Fruit fly (Drosophila melanogaster): Measurements from ENCODE around the gene CG13606.
A peak's percentile ranks its signal among the peaks of the same experiment; 100 is the strongest.

The CG13606 gene

dm6 chr3R:24226744-24227143 lies 54.3 kb downstream of the CG13606 start, which contains the start of the genes Spps and CG13609 (continued):
- no peak for TF ChIP-seq CG8281 (tag; optimal IDR thresholded peaks at IDR 0.05)
- no peak for TF ChIP-seq PHDP (tag; optimal IDR thresholded peaks at IDR 0.05)
- TF ChIP-seq Awh (GFP tag; IDR thresholded peaks at IDR 0.05) = no peak
- TF ChIP-seq D (optimal IDR thresholded peaks at IDR 0.05) = no peak
- TF ChIP-seq D (GFP tag; optimal IDR thresholded peaks at IDR 0.05) = no peak
- no peak for TF ChIP-seq Tbp (GFP tag; optimal IDR thresholded peaks at IDR 0.05)
- no peak for TF ChIP-seq hth (optimal IDR thresholded peaks at IDR 0.05)
- peak; percentile 3 for TF ChIP-seq CG3281 (GFP tag; optimal IDR thresholded peaks at IDR 0.05)
- no peak for TF ChIP-seq Vsx1 (GFP tag; optimal IDR thresholded peaks at IDR 0.05)
- peak; percentile 28; the same call in 1 of the 2 replicates for TF ChIP-seq ranshi (GFP tag; IDR thresholded peaks at IDR 0.05)
- no peak for TF ChIP-seq Oli (tag; optimal IDR thresholded peaks at IDR 0.05)
- TF ChIP-seq unc-4 (GFP tag; IDR thresholded peaks at IDR 0.05; ENCODE audit: partially characterized antibody) = peak; percentile 83
- TF ChIP-seq gsb-n (tag; optimal IDR thresholded peaks at IDR 0.05) = no peak
- no peak for TF ChIP-seq Antp (GFP tag; optimal IDR thresholded peaks at IDR 0.05)
- TF ChIP-seq CG3847 (GFP tag; IDR thresholded peaks at IDR 0.05) = peak; percentile 47
- no peak for TF ChIP-seq CG13296 (GFP tag; optimal IDR thresholded peaks at IDR 0.05)
- no peak for TF ChIP-seq CG18476 (GFP tag; optimal IDR thresholded peaks at IDR 0.05)
- no peak for TF ChIP-seq prd (optimal IDR thresholded peaks at IDR 0.05)
- TF ChIP-seq prd (GFP tag; IDR thresholded peaks at IDR 0.05) = no peak
- TF ChIP-seq HLH54F (GFP tag; optimal IDR thresholded peaks at IDR 0.05) = no peak
- TF ChIP-seq cg (GFP tag; optimal IDR thresholded peaks at IDR 0.05) = no peak
- peak; percentile 53; the same call in 1 of the 2 replicates for TF ChIP-seq CG9932 (GFP tag; IDR thresholded peaks at IDR 0.05)
- TF ChIP-seq Sox102F (GFP tag; optimal IDR thresholded peaks at IDR 0.05) = no peak
- no peak for TF ChIP-seq tin (GFP tag; optimal IDR thresholded peaks at IDR 0.05)
- TF ChIP-seq Mad (GFP tag; optimal IDR thresholded peaks at IDR 0.05) = no peak
- TF ChIP-seq CG9609 (GFP tag; optimal IDR thresholded peaks at IDR 0.05) = peak; percentile 3
- TF ChIP-seq Hand (GFP tag; optimal IDR thresholded peaks at IDR 0.05) = no peak
- TF ChIP-seq HmgD (GFP tag; optimal IDR thresholded peaks at IDR 0.05) = peak; percentile 18
- TF ChIP-seq gcm2 (GFP tag; optimal IDR thresholded peaks at IDR 0.05) = no peak
- no peak for TF ChIP-seq disco-r (GFP tag; optimal IDR thresholded peaks at IDR 0.05)
- peak; percentile 36 for TF ChIP-seq CG6272 (GFP tag; IDR thresholded peaks at IDR 0.05)
- TF ChIP-seq CG1832 (GFP tag; optimal IDR thresholded peaks at IDR 0.05) = no peak
- TF ChIP-seq bigmax (GFP tag; optimal IDR thresholded peaks at IDR 0.05) = no peak
- no peak for TF ChIP-seq oc (tag; optimal IDR thresholded peaks at IDR 0.05)
- TF ChIP-seq ac (GFP tag; optimal IDR thresholded peaks at IDR 0.05) = no peak
- peak; percentile 40 for TF ChIP-seq grau (tag; optimal IDR thresholded peaks at IDR 0.05)
- 0 out of 3 replicates have a peak, but pooled peaks have one; percentile 53 for TF ChIP-seq Dbx (GFP tag; IDR thresholded peaks at IDR 0.05)
- no peak for TF ChIP-seq Fer3 (tag; optimal IDR thresholded peaks at IDR 0.05)
- no peak for TF ChIP-seq en (GFP tag; optimal IDR thresholded peaks at IDR 0.05)
- no peak for TF ChIP-seq maf-S (GFP tag; optimal IDR thresholded peaks at IDR 0.05)
- no peak for TF ChIP-seq Oaz (GFP tag; IDR thresholded peaks at IDR 0.05)
- no peak for TF ChIP-seq CG7357 (GFP tag; IDR thresholded peaks at IDR 0.05)
- peak; percentile 45 for TF ChIP-seq ERR (GFP tag; optimal IDR thresholded peaks at IDR 0.05)
- no peak for TF ChIP-seq CG15601 (tag; optimal IDR thresholded peaks at IDR 0.05)
- no peak for TF ChIP-seq CG6689 (GFP tag; IDR thresholded peaks at IDR 0.05)
- no peak for TF ChIP-seq ro (GFP tag; IDR thresholded peaks at IDR 0.05)
- peak; percentile 47; the same call in 1 of the 2 replicates for TF ChIP-seq sob (GFP tag; IDR thresholded peaks at IDR 0.05)
- TF ChIP-seq CTCF (GFP tag; optimal IDR thresholded peaks at IDR 0.05) = no peak
- TF ChIP-seq CG10654 (GFP tag; optimal IDR thresholded peaks at IDR 0.05) = no peak
- no peak for TF ChIP-seq CG10565 (GFP tag; optimal IDR thresholded peaks at IDR 0.05)
- TF ChIP-seq MESR4 (GFP tag; optimal IDR thresholded peaks at IDR 0.05) = peak; percentile 87
- TF ChIP-seq CG5953 (GFP tag; IDR thresholded peaks at IDR 0.05) = no peak
- peak; percentile 94 for TF ChIP-seq nerfin-2 (GFP tag; IDR thresholded peaks at IDR 0.05; ENCODE audit: partially characterized antibody)

Measured in whole organism, embryonic.